Worm (Caenorhabditis elegans): ENCODE measurements around the gene C01G6.2.

ce11 chrII:9251529-9251928 is 15.3 kb upstream of the C01G6.2 start:
- TF ChIP-seq fkh-10 (GFP tag; optimal IDR thresholded peaks at IDR 0.05) (no peak), ama-1 (optimal IDR thresholded peaks at IDR 0.05) (no peak), tbx-2 (tag; optimal IDR thresholded peaks at IDR 0.05) (no peak), fkh-6 (tag; optimal IDR thresholded peaks at IDR 0.05) (no peak), tbx-7 (tag; optimal IDR thresholded peaks at IDR 0.05) (no peak), pat-9 (tag; optimal IDR thresholded peaks at IDR 0.05) (no peak), K09A11.1 (tag; optimal IDR thresholded peaks at IDR 0.05; ENCODE audit: insufficient read depth) (no peak), ets-4 (tag; optimal IDR thresholded peaks at IDR 0.05) (no peak), nhr-11 (tag; optimal IDR thresholded peaks at IDR 0.05) (no peak)
